Worm (Caenorhabditis elegans): ENCODE measurements around the gene mtl-1.

DNA sequence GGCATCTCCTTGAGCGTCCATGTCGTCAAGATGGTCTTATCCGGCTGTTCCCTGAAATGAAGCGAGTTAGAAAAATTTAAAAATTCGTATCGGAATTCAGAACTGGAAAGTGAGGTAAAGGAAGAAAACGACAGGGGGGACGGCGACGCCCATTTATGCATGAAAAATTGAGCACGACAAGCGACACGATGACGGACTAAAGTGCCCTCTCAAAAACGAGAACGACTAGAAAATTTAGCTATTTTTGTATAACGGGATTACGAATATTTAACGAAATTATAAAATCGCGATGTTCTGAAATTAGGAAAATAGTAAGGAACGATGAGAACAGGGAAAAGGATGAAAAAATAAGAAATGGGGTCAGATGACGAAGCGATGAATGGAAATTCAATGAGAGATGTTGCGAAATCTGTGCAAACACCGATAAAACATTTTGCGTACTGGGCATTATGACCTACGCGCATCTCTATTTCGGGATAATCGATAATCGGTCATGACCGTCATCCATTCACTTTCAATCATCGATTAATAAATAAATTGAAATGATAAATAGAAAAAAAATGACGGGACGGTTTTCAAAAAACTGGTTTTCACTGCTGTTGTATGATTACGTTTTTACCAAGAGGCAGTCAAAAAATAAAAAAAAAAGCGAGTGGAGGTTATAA lies 35.1 kb downstream of the mtl-1 start, which contains the start of gene snb-1:
- TF ChIP-seq ceh-6 (GFP tag; optimal IDR thresholded peaks at IDR 0.05) = no peak
- TF ChIP-seq ceh-19 (GFP tag; optimal IDR thresholded peaks at IDR 0.05) = no peak
- no peak for TF ChIP-seq pha-2 (tag; optimal IDR thresholded peaks at IDR 0.05)
- TF ChIP-seq T23F11.4 (GFP tag; optimal IDR thresholded peaks at IDR 0.05) = no peak
- TF ChIP-seq npax-4 (tag; optimal IDR thresholded peaks at IDR 0.05) = no peak
- no peak for TF ChIP-seq sox-4 (tag; optimal IDR thresholded peaks at IDR 0.05)
- no peak for TF ChIP-seq fkh-6 (tag; optimal IDR thresholded peaks at IDR 0.05)
- no peak for TF ChIP-seq elt-2 (tag; optimal IDR thresholded peaks at IDR 0.05)
- TF ChIP-seq sox-2 (GFP tag; IDR thresholded peaks at IDR 0.05) = no peak
- no peak for TF ChIP-seq ama-1 (optimal IDR thresholded peaks at IDR 0.05)
- TF ChIP-seq C38D4.7 (GFP tag; optimal IDR thresholded peaks at IDR 0.05) = no peak
- TF ChIP-seq fax-1 (tag; optimal IDR thresholded peaks at IDR 0.05) = no peak
- no peak for TF ChIP-seq elt-4 (tag; optimal IDR thresholded peaks at IDR 0.05)
